Worm (Caenorhabditis elegans): ENCODE data around the gene F54D12.9.

The F54D12.9 gene

ce11 chrII:1398396-1398795 is 16.9 kb upstream of the F54D12.9 start, which contains the start of gene F54D12.2:
TSS of gene F54D12.2 (plus strand) at chrII:1398696.
- TF ChIP-seq unc-55 (GFP tag; optimal IDR thresholded peaks at IDR 0.05): no peak
- no peak for TF ChIP-seq ceh-82 (tag; optimal IDR thresholded peaks at IDR 0.05)
- no peak for TF ChIP-seq aly-2 (tag; optimal IDR thresholded peaks at IDR 0.05)
- no peak for TF ChIP-seq unc-62 (GFP tag; optimal IDR thresholded peaks at IDR 0.05)
- no peak for TF ChIP-seq ztf-1 (GFP tag; conservative IDR thresholded peaks at IDR 0.05)
- no peak for TF ChIP-seq lin-39 (tag; optimal IDR thresholded peaks at IDR 0.05)

- no peak for TF ChIP-seq aly-2 (tag; optimal IDR thresholded peaks at IDR 0.05)
- TF ChIP-seq nhr-12 (tag; optimal IDR thresholded peaks at IDR 0.05): no peak
- TF ChIP-seq blmp-1 (tag; optimal IDR thresholded peaks at IDR 0.05; ENCODE audit: insufficient read depth): no peak
- no peak for TF ChIP-seq R02D3.7 (tag; optimal IDR thresholded peaks at IDR 0.05)
- no peak for TF ChIP-seq mab-5 (tag; optimal IDR thresholded peaks at IDR 0.05)
- TF ChIP-seq elt-3 (tag; optimal IDR thresholded peaks at IDR 0.05): no peak
- TF ChIP-seq elt-1 (tag; optimal IDR thresholded peaks at IDR 0.05): no peak
- TF ChIP-seq sem-4 (tag; optimal IDR thresholded peaks at IDR 0.05): no peak
- no peak for TF ChIP-seq sma-9 (GFP tag; optimal IDR thresholded peaks at IDR 0.05)
- TF ChIP-seq sma-9 (tag; optimal IDR thresholded peaks at IDR 0.05): no peak
- no peak for TF ChIP-seq crh-2 (tag; optimal IDR thresholded peaks at IDR 0.05)
- TF ChIP-seq mbf-1 (tag; optimal IDR thresholded peaks at IDR 0.05): no peak
- TF ChIP-seq C34F6.9 (tag; optimal IDR thresholded peaks at IDR 0.05): no peak
- TF ChIP-seq ZK546.5 (tag; optimal IDR thresholded peaks at IDR 0.05): no peak
- no peak for TF ChIP-seq nhr-10 (tag; optimal IDR thresholded peaks at IDR 0.05)
Measured at ce11 chrII:1397703-1398102, 16.2 kb upstream of the F54D12.9 start, which contains the start of gene F54D12.8. TSS of gene F54D12.8 (minus strand) at chrII:1398038.

ce11 chrII:1386478-1386877 is 5.0 kb upstream of the F54D12.9 start, which contains the start of gene aat-7:
TSS of gene aat-7 (plus strand) at chrII:1386870.
- TF ChIP-seq unc-39 (tag; optimal IDR thresholded peaks at IDR 0.05) (no peak), peb-1 (tag; optimal IDR thresholded peaks at IDR 0.05) (no peak), nhr-10 (tag; optimal IDR thresholded peaks at IDR 0.05) (no peak), lin-39 (tag; optimal IDR thresholded peaks at IDR 0.05) (no peak), sem-4 (tag; optimal IDR thresholded peaks at IDR 0.05) (no peak), nhr-6 (tag; optimal IDR thresholded peaks at IDR 0.05) (no peak), nhr-129 (tag; optimal IDR thresholded peaks at IDR 0.05) (no peak), nhr-21 (tag; optimal IDR thresholded peaks at IDR 0.05) (no peak), blmp-1 (tag; optimal IDR thresholded peaks at IDR 0.05; ENCODE audit: insufficient read depth) (peak; percentile 29), ceh-82 (tag; optimal IDR thresholded peaks at IDR 0.05) (no peak), fos-1 (tag; optimal IDR thresholded peaks at IDR 0.05) (peak; percentile 85), crh-2 (tag; optimal IDR thresholded peaks at IDR 0.05) (no peak)

- TF ChIP-seq egl-27 (tag; optimal IDR thresholded peaks at IDR 0.05) (no peak), unc-62 (GFP tag; optimal IDR thresholded peaks at IDR 0.05) (no peak), ama-1 (optimal IDR thresholded peaks at IDR 0.05) (no peak), nhr-6 (tag; optimal IDR thresholded peaks at IDR 0.05) (no peak), mdl-1 (tag; optimal IDR thresholded peaks at IDR 0.05) (no peak), skn-1 (tag; optimal IDR thresholded peaks at IDR 0.05) (no peak), aly-2 (tag; optimal IDR thresholded peaks at IDR 0.05) (no peak), ztf-11 (tag; optimal IDR thresholded peaks at IDR 0.05) (no peak), nhr-77 (tag; optimal IDR thresholded peaks at IDR 0.05) (no peak), sma-9 (GFP tag; optimal IDR thresholded peaks at IDR 0.05) (no peak), sma-9 (tag; optimal IDR thresholded peaks at IDR 0.05) (no peak), gmeb-1 (tag; optimal IDR thresholded peaks at IDR 0.05) (no peak), fos-1 (tag; optimal IDR thresholded peaks at IDR 0.05) (no peak), sem-4 (tag; optimal IDR thresholded peaks at IDR 0.05) (no peak), nhr-129 (tag; optimal IDR thresholded peaks at IDR 0.05) (no peak), elt-1 (tag; optimal IDR thresholded peaks at IDR 0.05) (no peak)
Measured at ce11 chrII:1385280-1385679, 3.8 kb upstream of the F54D12.9 start, which contains the start of gene F54D12.7. TSS of gene F54D12.7 (minus strand) at chrII:1385380.

- TF ChIP-seq ceh-82 (tag; optimal IDR thresholded peaks at IDR 0.05) (no peak), gmeb-1 (tag; optimal IDR thresholded peaks at IDR 0.05) (no peak), elt-3 (tag; optimal IDR thresholded peaks at IDR 0.05) (no peak), fos-1 (tag; optimal IDR thresholded peaks at IDR 0.05) (no peak), F13H6.1 (tag; optimal IDR thresholded peaks at IDR 0.05) (no peak), elt-1 (tag; optimal IDR thresholded peaks at IDR 0.05) (no peak), nhr-129 (tag; optimal IDR thresholded peaks at IDR 0.05) (no peak), ztf-1 (GFP tag; conservative IDR thresholded peaks at IDR 0.05) (no peak), ztf-11 (tag; optimal IDR thresholded peaks at IDR 0.05) (no peak)
Measured at ce11 chrII:1378259-1378658, 3.3 kb downstream of the F54D12.9 start, which contains the start of gene F54D12.10. TSS of gene F54D12.10 (minus strand) at chrII:1378359.

Measured in whole organism, L2 larva.